Worm (Caenorhabditis elegans): ENCODE data around the gene ZK688.5.

DNA sequence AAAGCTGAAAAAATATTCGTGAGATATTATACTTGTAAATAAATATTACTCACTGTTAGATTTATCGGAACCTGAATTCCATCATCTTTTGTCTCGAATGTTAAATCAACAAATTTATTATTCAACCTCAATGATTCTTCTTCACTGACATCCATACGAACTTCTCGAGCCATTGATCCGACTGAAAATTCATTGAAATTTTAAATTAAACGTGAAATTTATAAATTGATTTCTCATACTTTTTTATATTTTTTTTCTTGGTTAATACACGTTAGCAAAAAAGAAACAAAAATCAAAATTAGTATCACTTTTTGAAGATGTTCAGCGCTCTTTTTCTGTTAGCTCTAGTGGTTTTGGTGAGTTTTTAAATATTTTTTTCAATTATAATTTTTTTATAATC, 28.4 kb upstream of the ZK688.5 start, which contains the start of gene C29E4.14:
- TF ChIP-seq W03F9.2 (tag; optimal IDR thresholded peaks at IDR 0.05) (no peak), dao-5 (tag; optimal IDR thresholded peaks at IDR 0.05) (no peak)
